Fruit fly (Drosophila melanogaster): ENCODE measurements around the gene ATPsynbetaL.

dm6 chr3L:16052145-16053025, 45.2 kb upstream of the ATPsynbetaL start:
- TF ChIP-seq Dll (optimal IDR thresholded peaks at IDR 0.05) (peak; percentile 84), pan (optimal IDR thresholded peaks at IDR 0.05) (peak; percentile 66), usp (GFP tag; optimal IDR thresholded peaks at IDR 0.05) (no peak), psq (optimal IDR thresholded peaks at IDR 0.05) (no peak), EcR (GFP tag; optimal IDR thresholded peaks at IDR 0.05) (no peak)
